Fruit fly (Drosophila melanogaster) whole organism, embryonic: ENCODE measurements around the gene Trf.
A peak's percentile ranks its signal among the peaks of the same experiment; 100 is the strongest.

ENCODE experiments used
- BtbVII ChIP-seq: fragments of 200-800 bp; sonication (Bioruptor generic); optimal IDR thresholded peaks from 3 replicates; lab custom pipeline; 2017; ENCODE audit warnings: missing biosample characterization, mild to moderate bottlenecking, missing genetic modification characterization
- CG10366 ChIP-seq: fragments of 200-800 bp; sonication (Bioruptor generic); IDR thresholded peaks from 2 replicates; pipeline ENCODE4 v1.3.6; 2022; ENCODE audit warnings: missing biosample characterization, missing genetic modification characterization
- CG11093 ChIP-seq: fragments of 200-800 bp; sonication (Bioruptor generic); IDR thresholded peaks from 3 replicates; pipeline ENCODE4 v1.3.6; 2022; ENCODE audit warnings: missing biosample characterization, missing genetic modification characterization
- CG11398 ChIP-seq: fragments of 200-800 bp; sonication (Bioruptor generic); optimal IDR thresholded peaks from 2 replicates; lab custom pipeline; 2016; ENCODE audit warnings: missing biosample characterization, missing genetic modification characterization
- CG11560 ChIP-seq: fragments of 200-800 bp; sonication (Bioruptor generic); IDR thresholded peaks from 3 replicates; pipeline ENCODE4 v1.3.6; 2022; ENCODE audit warnings: missing biosample characterization, missing genetic modification characterization
- CG11696 ChIP-seq: fragments of 200-800 bp; sonication (Bioruptor generic); IDR thresholded peaks from 2 replicates; pipeline ENCODE4 v1.3.6; 2022; ENCODE audit warnings: missing biosample characterization, missing genetic modification characterization
- CG12236 ChIP-seq: fragments of 200-800 bp; sonication (Bioruptor generic); optimal IDR thresholded peaks from 2 replicates; lab custom pipeline; 2016; ENCODE audit warnings: missing biosample characterization, missing genetic modification characterization
- CG13287 ChIP-seq: fragments of 200-800 bp; sonication (Bioruptor generic); IDR thresholded peaks from 2 replicates; pipeline ENCODE4 v1.3.6; 2022; ENCODE audit warnings: missing biosample characterization, missing genetic modification characterization; ENCODE audit not compliant: partially characterized antibody
- CG13424 ChIP-seq: fragments of 200-800 bp; sonication (Bioruptor generic); optimal IDR thresholded peaks from 2 replicates; lab custom pipeline; 2019; ENCODE audit warnings: missing biosample characterization, mild to moderate bottlenecking, missing genetic modification characterization, moderate library complexity
- CG14050 ChIP-seq: fragments of 200-800 bp; sonication (Bioruptor generic); IDR thresholded peaks from 3 replicates; pipeline ENCODE4 v1.3.6; 2022; ENCODE audit warnings: missing biosample characterization, missing genetic modification characterization
- CG15514 ChIP-seq: fragments of 200-800 bp; sonication (Bioruptor generic); optimal IDR thresholded peaks from 3 replicates; lab custom pipeline; 2017; ENCODE audit warnings: missing biosample characterization, missing genetic modification characterization, mild to moderate bottlenecking, moderate library complexity, missing genetic modification reagents
- CG17186 ChIP-seq: fragments of 200-800 bp; sonication (Bioruptor generic); optimal IDR thresholded peaks from 3 replicates; lab custom pipeline; 2017; ENCODE audit warnings: missing biosample characterization, missing genetic modification reagents, missing genetic modification characterization
- CG2129 ChIP-seq: fragments of 200-800 bp; sonication (Bioruptor generic); IDR thresholded peaks from 2 replicates; pipeline ENCODE4 v1.3.6; 2022; ENCODE audit warnings: missing biosample characterization, missing genetic modification characterization; ENCODE audit not compliant: partially characterized antibody
- CG31388 ChIP-seq: fragments of 200-800 bp; sonication (Bioruptor generic); optimal IDR thresholded peaks from 2 replicates; lab custom pipeline; 2016; ENCODE audit warnings: missing biosample characterization, missing genetic modification characterization
- CG34224 ChIP-seq: fragments of 200-800 bp; sonication (Bioruptor generic); IDR thresholded peaks from 3 replicates; pipeline ENCODE4 v1.3.6; 2022; ENCODE audit warnings: missing biosample characterization, missing genetic modification characterization; ENCODE audit not compliant: partially characterized antibody
- CG4328 ChIP-seq: fragments of 200-800 bp; sonication (Bioruptor generic); optimal IDR thresholded peaks from 3 replicates; lab custom pipeline; 2017; ENCODE audit warnings: missing biosample characterization, missing genetic modification reagents, missing genetic modification characterization
- CG4707 ChIP-seq: fragments of 200-800 bp; sonication (Bioruptor generic); optimal IDR thresholded peaks from 2 replicates; lab custom pipeline; 2018; ENCODE audit warnings: missing biosample characterization, mild to moderate bottlenecking, missing genetic modification characterization, moderate library complexity
- CG7372 ChIP-seq: fragments of 200-800 bp; sonication (Bioruptor generic); IDR thresholded peaks from 2 replicates; pipeline ENCODE4 v1.3.6; 2022; ENCODE audit warnings: missing biosample characterization, missing genetic modification characterization
- CG8388 ChIP-seq: fragments of 200-800 bp; sonication (Bioruptor generic); optimal IDR thresholded peaks from 2 replicates; lab custom pipeline; 2019; ENCODE audit warnings: missing biosample characterization, mild to moderate bottlenecking, missing genetic modification characterization, moderate library complexity
- CG9609 ChIP-seq: fragments of 200-800 bp; sonication (Bioruptor generic); optimal IDR thresholded peaks from 3 replicates; lab custom pipeline; 2016; ENCODE audit warnings: missing biosample characterization, missing genetic modification characterization
- CHES-1-like ChIP-seq: fragments of 200-800 bp; sonication (Bioruptor generic); optimal IDR thresholded peaks from 2 replicates; lab custom pipeline; 2016; ENCODE audit warnings: missing biosample characterization, missing genetic modification characterization
- Camta ChIP-seq: fragments of 200-800 bp; sonication (Bioruptor generic); optimal IDR thresholded peaks from 2 replicates; lab custom pipeline; 2016; ENCODE audit warnings: missing biosample characterization, missing genetic modification characterization
- Dfd ChIP-seq, 2 experiments: fragments of >200 bp; optimal IDR thresholded peaks; 2 replicates each; lab custom pipeline; 2017; ENCODE audit warnings: missing biosample characterization in 2 of 2, missing genetic modification characterization in 2 of 2
- HmgZ ChIP-seq: fragments of 200-800 bp; sonication (Bioruptor generic); optimal IDR thresholded peaks from 2 replicates; lab custom pipeline; 2018; ENCODE audit warnings: missing biosample characterization, mild to moderate bottlenecking, missing genetic modification characterization
- Hr51 ChIP-seq, 2 experiments: fragments of 200-800 bp; sonication (Bioruptor generic); optimal IDR thresholded peaks; 2 replicates in 1 of 2; 3 replicates in 1 of 2; lab custom pipeline; 2016 to 2018; ENCODE audit warnings: missing biosample characterization in 2 of 2, missing genetic modification characterization in 2 of 2, mild to moderate bottlenecking in 1 of 2, moderate library complexity in 1 of 2
- Kr ChIP-seq: fragments of 200-800 bp; sonication (Bioruptor generic); optimal IDR thresholded peaks from 2 replicates; lab custom pipeline; 2017; ENCODE audit warnings: missing biosample characterization, mild to moderate bottlenecking, missing genetic modification characterization
- Lhr ChIP-seq: fragments of 200-800 bp; sonication (Bioruptor generic); optimal IDR thresholded peaks from 3 replicates; lab custom pipeline; 2017; ENCODE audit warnings: mild to moderate bottlenecking, missing biosample characterization, missing genetic modification reagents, missing genetic modification characterization
- Lim3 ChIP-seq: fragments of 200-800 bp; sonication (Bioruptor generic); IDR thresholded peaks from 2 replicates; pipeline ENCODE4 v1.3.6; 2022; ENCODE audit warnings: missing biosample characterization, missing genetic modification characterization
- Myb ChIP-seq: fragments of 200-800 bp; sonication (Bioruptor generic); optimal IDR thresholded peaks from 2 replicates; lab custom pipeline; 2016; ENCODE audit warnings: missing biosample characterization, missing genetic modification characterization
- Neu2 ChIP-seq: fragments of 200-800 bp; sonication (Bioruptor generic); optimal IDR thresholded peaks from 3 replicates; lab custom pipeline; 2016; ENCODE audit warnings: missing biosample characterization, missing genetic modification characterization, borderline replicate concordance
- Opbp ChIP-seq: fragments of 200-800 bp; sonication (Bioruptor generic); IDR thresholded peaks from 3 replicates; pipeline ENCODE4 v1.3.6; 2022; ENCODE audit warnings: missing biosample characterization, missing genetic modification characterization; ENCODE audit not compliant: partially characterized antibody
- Ptx1 ChIP-seq: fragments of 200-800 bp; sonication (Bioruptor generic); IDR thresholded peaks from 2 replicates; pipeline ENCODE4 v1.3.6; 2022; ENCODE audit warnings: missing biosample characterization, missing genetic modification characterization
- Side ChIP-seq: fragments of 200-800 bp; sonication (Bioruptor generic); optimal IDR thresholded peaks from 2 replicates; lab custom pipeline; 2016; ENCODE audit warnings: missing biosample characterization, missing genetic modification characterization
- Sin3A ChIP-seq: fragments of >200 bp; optimal IDR thresholded peaks from 2 replicates; lab custom pipeline; 2018
- Ssrp ChIP-seq: fragments of 200-800 bp; sonication (Bioruptor generic); optimal IDR thresholded peaks from 2 replicates; lab custom pipeline; 2018; ENCODE audit warnings: missing biosample characterization, mild to moderate bottlenecking, missing genetic modification characterization, moderate library complexity
- Tbp ChIP-seq: fragments of >200 bp; optimal IDR thresholded peaks from 2 replicates; lab custom pipeline; 2018; ENCODE audit warnings: missing biosample characterization, missing genetic modification characterization
- amos ChIP-seq: fragments of 200-800 bp; sonication (Bioruptor generic); IDR thresholded peaks from 2 replicates; pipeline ENCODE4 v1.3.6; 2022; ENCODE audit warnings: missing biosample characterization, missing genetic modification characterization; ENCODE audit not compliant: partially characterized antibody
- bab2 ChIP-seq: fragments of 200-800 bp; sonication (Bioruptor generic); optimal IDR thresholded peaks from 2 replicates; lab custom pipeline; 2016; ENCODE audit warnings: missing biosample characterization, missing genetic modification characterization
- bbx ChIP-seq: fragments of 200-800 bp; sonication (Bioruptor generic); IDR thresholded peaks from 2 replicates; pipeline ENCODE4 v1.3.6; 2022; ENCODE audit warnings: missing biosample characterization, missing genetic modification characterization; ENCODE audit not compliant: partially characterized antibody
- cad ChIP-seq: fragments of >200 bp; optimal IDR thresholded peaks from 2 replicates; lab custom pipeline; 2017; ENCODE audit warnings: missing biosample characterization, missing genetic modification characterization
- chn ChIP-seq: fragments of 200-800 bp; sonication (Bioruptor generic); optimal IDR thresholded peaks from 2 replicates; lab custom pipeline; 2016; ENCODE audit warnings: missing biosample characterization, missing genetic modification characterization
- dimm ChIP-seq: fragments of 200-800 bp; sonication (Bioruptor generic); IDR thresholded peaks from 2 replicates; pipeline ENCODE4 v1.3.6; 2022; ENCODE audit warnings: missing biosample characterization, missing genetic modification characterization
- kah ChIP-seq: fragments of 200-800 bp; sonication (Bioruptor generic); optimal IDR thresholded peaks from 2 replicates; lab custom pipeline; 2018; ENCODE audit warnings: missing biosample characterization, mild to moderate bottlenecking, missing genetic modification characterization
- lov ChIP-seq, 2 experiments: fragments of 200-800 bp in 1 of 2; fragments of >200 bp in 1 of 2; sonication (Bioruptor generic) in 1 of 2; IDR thresholded peaks in 1 of 2; optimal IDR thresholded peaks in 1 of 2; 2 replicates in 1 of 2; 3 replicates in 1 of 2; pipeline versions ENCODE4 v1.3.6 to Lab custom; 2017 to 2022; ENCODE audit warnings: missing biosample characterization in 1 of 2, missing genetic modification characterization in 1 of 2
- mld ChIP-seq: fragments of 200-800 bp; sonication (Bioruptor generic); IDR thresholded peaks from 3 replicates; pipeline ENCODE4 v1.3.6; 2022; ENCODE audit warnings: missing biosample characterization, missing genetic modification characterization; ENCODE audit not compliant: partially characterized antibody
- row ChIP-seq: fragments of 200-800 bp; sonication (Bioruptor generic); IDR thresholded peaks from 3 replicates; pipeline ENCODE4 v1.3.6; 2022; ENCODE audit warnings: missing biosample characterization, missing genetic modification characterization
- scrt ChIP-seq: fragments of 200-800 bp; sonication (Bioruptor generic); optimal IDR thresholded peaks from 2 replicates; lab custom pipeline; 2018; ENCODE audit warnings: missing biosample characterization, mild to moderate bottlenecking, missing genetic modification characterization, moderate library complexity
- sob ChIP-seq: fragments of 200-800 bp; sonication (Bioruptor generic); IDR thresholded peaks from 2 replicates; pipeline ENCODE4 v1.3.6; 2022; ENCODE audit warnings: missing biosample characterization, missing genetic modification characterization
- twi ChIP-seq: fragments of 200-800 bp; optimal IDR thresholded peaks from 2 replicates; lab custom pipeline; 2019; ENCODE audit warnings: missing biosample characterization, mild to moderate bottlenecking, missing genetic modification characterization, moderate library complexity
- wdn ChIP-seq: fragments of 200-800 bp; sonication (Bioruptor generic); IDR thresholded peaks from 2 replicates; pipeline ENCODE4 v1.3.6; 2022; ENCODE audit warnings: missing biosample characterization, missing genetic modification characterization
- z ChIP-seq: fragments of 200-800 bp; sonication (Bioruptor generic); IDR thresholded peaks from 3 replicates; pipeline ENCODE4 v1.3.6; 2022; ENCODE audit warnings: missing biosample characterization, missing genetic modification characterization

Trf gene

dm6 chr2L:8080645-8081044, 8.0 kb downstream of the Trf start (continued):
- TF ChIP-seq CG9609 (GFP tag; lab: Kevin White, UChicago) (no peak), CG11093 (GFP tag; lab: Robert Waterston, UW) (no peak), CG8388 (GFP tag; lab: Kevin White, UChicago) (peak; percentile 65), Myb (no peak), amos (no peak), Camta (GFP tag; lab: Kevin White, UChicago) (no peak), CG14050 (GFP tag; lab: Robert Waterston, UW) (no peak), Dfd (GFP tag; optimal IDR thresholded peaks at IDR 0.05; lab: Kevin White, UChicago) (no peak), CG12236 (no peak), Ptx1 (GFP tag; lab: Robert Waterston, UW) (no peak), cad (no peak), chn (GFP tag; lab: Kevin White, UChicago) (no peak), HmgZ (tag; lab: Kevin White, UChicago) (no peak), CG4328 (GFP tag; lab: Kevin White, UChicago) (no peak), twi (peak; percentile 17), Kr (no peak), dimm (GFP tag; lab: Robert Waterston, UW) (no peak), CG11398 (GFP tag; lab: Kevin White, UChicago) (no peak), BtbVII (GFP tag; lab: Kevin White, UChicago) (no peak), kah (GFP tag; lab: Kevin White, UChicago) (no peak), wdn (GFP tag; lab: Robert Waterston, UW) (no peak), CG11696 (GFP tag; lab: Robert Waterston, UW) (no peak), CG34224 (GFP tag; lab: Robert Waterston, UW) (no peak), CG4707 (GFP tag; lab: Kevin White, UChicago) (peak; percentile 30), bbx (GFP tag; lab: Robert Waterston, UW) (no peak), sob (GFP tag; lab: Robert Waterston, UW) (no peak), CG10366 (GFP tag; lab: Robert Waterston, UW) (no peak), CG17186 (GFP tag; lab: Kevin White, UChicago) (no peak), Hr51 (GFP tag; optimal IDR thresholded peaks at IDR 0.05; lab: Kevin White, UChicago) (no peak), scrt (no peak), CG13287 (GFP tag; lab: Robert Waterston, UW) (no peak), bab2 (GFP tag; lab: Kevin White, UChicago) (no peak), lov (optimal IDR thresholded peaks at IDR 0.05; lab: Kevin White, UChicago) (no peak), lov (GFP tag; IDR thresholded peaks at IDR 0.05; lab: Robert Waterston, UW) (no peak), mld (GFP tag; lab: Robert Waterston, UW) (no peak), Ssrp (tag; lab: Kevin White, UChicago) (peak; percentile 37), Sin3A (lab: Kevin White, UChicago) (no peak), Opbp (no peak), Side (no peak), CHES-1-like (no peak), CG13424 (tag; lab: Kevin White, UChicago) (peak; percentile 78), CG31388 (GFP tag; lab: Kevin White, UChicago) (no peak), z (GFP tag; lab: Robert Waterston, UW) (no peak), Lhr (GFP tag; lab: Kevin White, UChicago) (peak; percentile 12), Tbp (GFP tag; lab: Kevin White, UChicago) (no peak), Lim3 (no peak), CG7372 (GFP tag; lab: Robert Waterston, UW) (no peak), CG15514 (no peak), row (peak; percentile 37; the same call in 1 of the 3 replicates), CG2129 (GFP tag; lab: Robert Waterston, UW) (no peak), Neu2 (GFP tag; lab: Kevin White, UChicago) (no peak), CG11560 (tag; lab: Robert Waterston, UW) (no peak)
